In genomic region chr3R:10415923-10416322, dm6 we compare ENCODE assay signal across 1 fruit fly cellular context.
A peak's percentile ranks its signal among the peaks of the same experiment; 100 is the strongest.
TF ChIP-seq lines count a peak whose summit lies in the region.

CG6345 (minus strand) TSS chr3R:10416046.

TF ChIP-seq in whole organism, embryonic, 481 proteins besides CTCF, POLR2A, EP300 and RAD21 (continued from another document and continues in another):
- TF ChIP-seq ems (GFP tag; optimal IDR thresholded peaks at IDR 0.05; lab: Kevin White, UChicago) (peak; percentile 83), ase (GFP tag; IDR thresholded peaks at IDR 0.05; lab: Robert Waterston, UW) (peak; percentile 80; the same call in 2 of the 3 replicates), pros (GFP tag; optimal IDR thresholded peaks at IDR 0.05; lab: Kevin White, UChicago) (no peak), HmgZ (tag; optimal IDR thresholded peaks at IDR 0.05; lab: Kevin White, UChicago) (peak; percentile 79), CG1832 (GFP tag; optimal IDR thresholded peaks at IDR 0.05; lab: Kevin White, UChicago) (no peak), CG31224 (GFP tag; IDR thresholded peaks at IDR 0.05; lab: Robert Waterston, UW) (peak; percentile 65), CG33213 (GFP tag; optimal IDR thresholded peaks at IDR 0.05; lab: Kevin White, UChicago) (peak; percentile 90), E2f2 (GFP tag; IDR thresholded peaks at IDR 0.05; lab: Robert Waterston, UW) (peak; percentile 86), CG10959 (GFP tag; IDR thresholded peaks at IDR 0.05; lab: Robert Waterston, UW) (peak; percentile 65), CG16779 (GFP tag; IDR thresholded peaks at IDR 0.05; lab: Robert Waterston, UW) (no peak), Xrp1 (GFP tag; IDR thresholded peaks at IDR 0.05; lab: Robert Waterston, UW) (peak; percentile 85), ERR (GFP tag; optimal IDR thresholded peaks at IDR 0.05; lab: Kevin White, UChicago) (peak; percentile 49), ewg (GFP tag; optimal IDR thresholded peaks at IDR 0.05; lab: Kevin White, UChicago) (peak; percentile 77), fru (optimal IDR thresholded peaks at IDR 0.05; lab: Kevin White, UChicago) (no peak), sqz (GFP tag; optimal IDR thresholded peaks at IDR 0.05; lab: Kevin White, UChicago) (no peak), gem (tag; optimal IDR thresholded peaks at IDR 0.05; lab: Kevin White, UChicago) (peak; percentile 78), sc (optimal IDR thresholded peaks at IDR 0.05; lab: Kevin White, UChicago) (no peak), sc (GFP tag; optimal IDR thresholded peaks at IDR 0.05; lab: Kevin White, UChicago) (peak; percentile 78), ato (GFP tag; IDR thresholded peaks at IDR 0.05; lab: Robert Waterston, UW; ENCODE audit: partially characterized antibody) (no peak), CG10462 (GFP tag; optimal IDR thresholded peaks at IDR 0.05; lab: Kevin White, UChicago) (peak; percentile 81), Dfd (GFP tag; optimal IDR thresholded peaks at IDR 0.05; lab: Kevin White, UChicago) (no peak), Hand (GFP tag; optimal IDR thresholded peaks at IDR 0.05; lab: Kevin White, UChicago) (peak; percentile 50), ATbp (GFP tag; optimal IDR thresholded peaks at IDR 0.05; lab: Kevin White, UChicago) (peak; percentile 79), CG31388 (GFP tag; optimal IDR thresholded peaks at IDR 0.05; lab: Kevin White, UChicago) (peak; percentile 41), Jarid2 (GFP tag; optimal IDR thresholded peaks at IDR 0.05; lab: Kevin White, UChicago) (peak; percentile 78), Kr (GFP tag; optimal IDR thresholded peaks at IDR 0.05; lab: Kevin White, UChicago) (peak; percentile 76), oc (tag; optimal IDR thresholded peaks at IDR 0.05; lab: Kevin White, UChicago) (peak; percentile 39), CG34422 (GFP tag; IDR thresholded peaks at IDR 0.05; lab: Robert Waterston, UW) (peak; percentile 88; the same call in 2 of the 3 replicates), CG4282 (GFP tag; optimal IDR thresholded peaks at IDR 0.05; lab: Kevin White, UChicago) (peak; percentile 67), wdn (GFP tag; IDR thresholded peaks at IDR 0.05; lab: Robert Waterston, UW) (no peak), ttk (GFP tag; IDR thresholded peaks at IDR 0.05; lab: Robert Waterston, UW) (peak; percentile 66), CG10565 (GFP tag; optimal IDR thresholded peaks at IDR 0.05; lab: Kevin White, UChicago) (peak; percentile 13), CG7839 (tag; optimal IDR thresholded peaks at IDR 0.05; lab: Kevin White, UChicago) (peak; percentile 84), sd (tag; optimal IDR thresholded peaks at IDR 0.05; lab: Kevin White, UChicago) (no peak), pzg (GFP tag; optimal IDR thresholded peaks at IDR 0.05; lab: Kevin White, UChicago) (peak; percentile 67), gce (GFP tag; IDR thresholded peaks at IDR 0.05; lab: Robert Waterston, UW) (peak; percentile 77; the same call in 2 of the 3 replicates), wor (GFP tag; IDR thresholded peaks at IDR 0.05; lab: Robert Waterston, UW) (0 out of 2 replicates have a peak, but pooled peaks have one; percentile 12), CG3065 (GFP tag; optimal IDR thresholded peaks at IDR 0.05; lab: Kevin White, UChicago) (peak; percentile 61), CG14710 (tag; optimal IDR thresholded peaks at IDR 0.05; lab: Kevin White, UChicago) (peak; percentile 87), HLH4C (GFP tag; IDR thresholded peaks at IDR 0.05; lab: Robert Waterston, UW; ENCODE audit: partially characterized antibody) (no peak), CG11398 (GFP tag; optimal IDR thresholded peaks at IDR 0.05; lab: Kevin White, UChicago) (peak; percentile 67), CG11695 (GFP tag; IDR thresholded peaks at IDR 0.05; lab: Robert Waterston, UW) (0 out of 3 replicates have a peak, but pooled peaks have one; percentile 29), otp (GFP tag; IDR thresholded peaks at IDR 0.05; lab: Robert Waterston, UW) (peak; percentile 80; the same call in 2 of the 3 replicates), CG4707 (GFP tag; optimal IDR thresholded peaks at IDR 0.05; lab: Kevin White, UChicago) (peak; percentile 90), CG15514 (GFP tag; optimal IDR thresholded peaks at IDR 0.05; lab: Kevin White, UChicago) (peak; percentile 89), disco-r (GFP tag; optimal IDR thresholded peaks at IDR 0.05; lab: Kevin White, UChicago) (peak; percentile 77), slp2 (GFP tag; optimal IDR thresholded peaks at IDR 0.05; lab: Kevin White, UChicago) (peak; percentile 88), D19A (tag; optimal IDR thresholded peaks at IDR 0.05; lab: Kevin White, UChicago) (peak; percentile 74), CG10366 (GFP tag; IDR thresholded peaks at IDR 0.05; lab: Robert Waterston, UW) (peak; percentile 71), Doc2 (GFP tag; IDR thresholded peaks at IDR 0.05; lab: Robert Waterston, UW) (no peak), gro (GFP tag; optimal IDR thresholded peaks at IDR 0.05; lab: Kevin White, UChicago) (peak; percentile 74), grn (GFP tag; optimal IDR thresholded peaks at IDR 0.05; lab: Kevin White, UChicago) (no peak), ham (GFP tag; IDR thresholded peaks at IDR 0.05; lab: Robert Waterston, UW) (no peak), nerfin-2 (GFP tag; IDR thresholded peaks at IDR 0.05; lab: Robert Waterston, UW; ENCODE audit: partially characterized antibody) (no peak), prd (optimal IDR thresholded peaks at IDR 0.05; lab: Kevin White, UChicago) (no peak), prd (GFP tag; IDR thresholded peaks at IDR 0.05; lab: Robert Waterston, UW) (peak; percentile 75), Gug (GFP tag; IDR thresholded peaks at IDR 0.05; lab: Robert Waterston, UW) (no peak), CG6813 (GFP tag; optimal IDR thresholded peaks at IDR 0.05; lab: Kevin White, UChicago) (peak; percentile 89), croc (GFP tag; conservative IDR thresholded peaks at IDR 0.05; lab: Robert Waterston, UW) (peak; percentile 47; the same call in 2 of the 3 replicates), Hr78 (GFP tag; optimal IDR thresholded peaks at IDR 0.05; lab: Kevin White, UChicago) (no peak), CG32532 (GFP tag; IDR thresholded peaks at IDR 0.05; lab: Robert Waterston, UW) (peak; percentile 92), NC2β (GFP tag; optimal IDR thresholded peaks at IDR 0.05; lab: Kevin White, UChicago) (peak; percentile 90), MTF-1 (GFP tag; optimal IDR thresholded peaks at IDR 0.05; lab: Kevin White, UChicago; ENCODE audit: borderline replicate concordance) (peak; percentile 95), CG15011 (GFP tag; optimal IDR thresholded peaks at IDR 0.05; lab: Kevin White, UChicago) (peak; percentile 75), jing (GFP tag; optimal IDR thresholded peaks at IDR 0.05; lab: Kevin White, UChicago) (peak; percentile 61), salm (tag; optimal IDR thresholded peaks at IDR 0.05; lab: Kevin White, UChicago) (peak; percentile 65), lola (GFP tag; optimal IDR thresholded peaks at IDR 0.05; lab: Kevin White, UChicago) (peak in 1 of 3 experiments; percentile 52), vnd (GFP tag; IDR thresholded peaks at IDR 0.05; lab: Robert Waterston, UW; ENCODE audit: partially characterized antibody) (no peak), CG2129 (GFP tag; IDR thresholded peaks at IDR 0.05; lab: Robert Waterston, UW; ENCODE audit: partially characterized antibody) (no peak), sim (GFP tag; IDR thresholded peaks at IDR 0.05; lab: Robert Waterston, UW) (0 out of 2 replicates have a peak, but pooled peaks have one; percentile 52), tap (tag; optimal IDR thresholded peaks at IDR 0.05; lab: Kevin White, UChicago) (peak; percentile 72), bigmax (GFP tag; optimal IDR thresholded peaks at IDR 0.05; lab: Kevin White, UChicago) (peak; percentile 44), H2.0 (GFP tag; IDR thresholded peaks at IDR 0.05; lab: Robert Waterston, UW) (peak; percentile 72), CG12071 (GFP tag; optimal IDR thresholded peaks at IDR 0.05; lab: Kevin White, UChicago) (peak; percentile 89), B-H2 (GFP tag; optimal IDR thresholded peaks at IDR 0.05; lab: Kevin White, UChicago) (peak; percentile 78), dm (GFP tag; optimal IDR thresholded peaks at IDR 0.05; lab: Kevin White, UChicago) (peak; percentile 76), C15 (GFP tag; IDR thresholded peaks at IDR 0.05; lab: Robert Waterston, UW) (peak; percentile 73; the same call in 2 of the 3 replicates), lab (GFP tag; optimal IDR thresholded peaks at IDR 0.05; lab: Kevin White, UChicago) (peak; percentile 93), Lpt (GFP tag; optimal IDR thresholded peaks at IDR 0.05; lab: Kevin White, UChicago) (peak; percentile 94), fd96Cb (tag; optimal IDR thresholded peaks at IDR 0.05; lab: Kevin White, UChicago) (peak; percentile 76), psq (GFP tag; optimal IDR thresholded peaks at IDR 0.05; lab: Kevin White, UChicago) (peak; percentile 26), Hmr (GFP tag; optimal IDR thresholded peaks at IDR 0.05; lab: Kevin White, UChicago) (peak; percentile 89), chif (GFP tag; optimal IDR thresholded peaks at IDR 0.05; lab: Kevin White, UChicago) (peak; percentile 77 to 88), Doc3 (GFP tag; IDR thresholded peaks at IDR 0.05; lab: Robert Waterston, UW; ENCODE audit: partially characterized antibody) (no peak), CG1024 (GFP tag; IDR thresholded peaks at IDR 0.05; lab: Robert Waterston, UW) (peak; percentile 66), chn (GFP tag; optimal IDR thresholded peaks at IDR 0.05; lab: Kevin White, UChicago) (peak; percentile 87), CG11456 (GFP tag; IDR thresholded peaks at IDR 0.05; lab: Robert Waterston, UW) (peak; percentile 96), Tbp (GFP tag; optimal IDR thresholded peaks at IDR 0.05; lab: Kevin White, UChicago) (no peak), sisA (GFP tag; IDR thresholded peaks at IDR 0.05; lab: Robert Waterston, UW) (peak; percentile 59), slou (GFP tag; optimal IDR thresholded peaks at IDR 0.05; lab: Kevin White, UChicago) (peak; percentile 54), CG17829 (tag; optimal IDR thresholded peaks at IDR 0.05; lab: Kevin White, UChicago) (peak; percentile 90), cato (GFP tag; optimal IDR thresholded peaks at IDR 0.05; lab: Kevin White, UChicago; ENCODE audit: borderline replicate concordance) (peak; percentile 66), gt (GFP tag; IDR thresholded peaks at IDR 0.05; lab: Robert Waterston, UW) (no peak), fd102C (GFP tag; optimal IDR thresholded peaks at IDR 0.05; lab: Kevin White, UChicago) (peak; percentile 79), CG12219 (GFP tag; optimal IDR thresholded peaks at IDR 0.05; lab: Kevin White, UChicago) (peak; percentile 84), sima (GFP tag; optimal IDR thresholded peaks at IDR 0.05; lab: Kevin White, UChicago) (peak; percentile 47), ssp (GFP tag; IDR thresholded peaks at IDR 0.05; lab: Robert Waterston, UW) (no peak), CG1602 (GFP tag; optimal IDR thresholded peaks at IDR 0.05; lab: Kevin White, UChicago) (peak; percentile 73), rib (GFP tag; IDR thresholded peaks at IDR 0.05; lab: Robert Waterston, UW) (no peak), Side (GFP tag; optimal IDR thresholded peaks at IDR 0.05; lab: Kevin White, UChicago) (peak; percentile 86), kah (GFP tag; optimal IDR thresholded peaks at IDR 0.05; lab: Kevin White, UChicago) (peak; percentile 85), Asciz (GFP tag; optimal IDR thresholded peaks at IDR 0.05; lab: Kevin White, UChicago) (peak; percentile 94), shn (GFP tag; optimal IDR thresholded peaks at IDR 0.05; lab: Kevin White, UChicago) (peak; percentile 85), Camta (GFP tag; optimal IDR thresholded peaks at IDR 0.05; lab: Kevin White, UChicago) (peak; percentile 84), CG9932 (GFP tag; IDR thresholded peaks at IDR 0.05; lab: Robert Waterston, UW) (peak; percentile 69), CG15696 (tag; optimal IDR thresholded peaks at IDR 0.05; lab: Kevin White, UChicago) (peak; percentile 85), CG12769 (tag; optimal IDR thresholded peaks at IDR 0.05; lab: Kevin White, UChicago) (peak; percentile 60), CG4360 (GFP tag; IDR thresholded peaks at IDR 0.05; lab: Robert Waterston, UW) (no peak), crc (GFP tag; optimal IDR thresholded peaks at IDR 0.05; lab: Kevin White, UChicago) (peak; percentile 1), bowl (GFP tag; IDR thresholded peaks at IDR 0.05; lab: Robert Waterston, UW) (peak; percentile 59; the same call in 1 of the 2 replicates), CG17186 (GFP tag; optimal IDR thresholded peaks at IDR 0.05; lab: Kevin White, UChicago) (peak; percentile 74), toy (GFP tag; IDR thresholded peaks at IDR 0.05; lab: Robert Waterston, UW) (peak; percentile 18; the same call in 1 of the 2 replicates), CG8281 (tag; optimal IDR thresholded peaks at IDR 0.05; lab: Kevin White, UChicago) (peak; percentile 62), CG11247 (GFP tag; IDR thresholded peaks at IDR 0.05; lab: Robert Waterston, UW) (peak; percentile 87), so (GFP tag; IDR thresholded peaks at IDR 0.05; lab: Robert Waterston, UW) (0 out of 3 replicates have a peak, but pooled peaks have one; percentile 33), CG18599 (GFP tag; optimal IDR thresholded peaks at IDR 0.05; lab: Kevin White, UChicago) (peak; percentile 81), tll (GFP tag; optimal IDR thresholded peaks at IDR 0.05; lab: Kevin White, UChicago) (peak in 1 of 2 experiments; percentile 63), BEAF-32 (GFP tag; optimal IDR thresholded peaks at IDR 0.05; lab: Kevin White, UChicago) (peak; percentile 29), CG12744 (GFP tag; optimal IDR thresholded peaks at IDR 0.05; lab: Kevin White, UChicago) (peak; percentile 78), h (optimal IDR thresholded peaks at IDR 0.05; lab: Kevin White, UChicago) (no peak), HHEX (GFP tag; optimal IDR thresholded peaks at IDR 0.05; lab: Kevin White, UChicago) (peak; percentile 92), HmgD (GFP tag; optimal IDR thresholded peaks at IDR 0.05; lab: Kevin White, UChicago) (peak; percentile 50), zfh1 (GFP tag; IDR thresholded peaks at IDR 0.05; lab: Robert Waterston, UW) (peak; percentile 84), CG8478 (optimal IDR thresholded peaks at IDR 0.05; lab: Kevin White, UChicago) (no peak), dpn (GFP tag; optimal IDR thresholded peaks at IDR 0.05; lab: Kevin White, UChicago) (peak; percentile 84 to 87), abd-A (tag; optimal IDR thresholded peaks at IDR 0.05; lab: Kevin White, UChicago) (no peak), Bteb2 (GFP tag; optimal IDR thresholded peaks at IDR 0.05; lab: Kevin White, UChicago) (peak; percentile 66), trem (tag; optimal IDR thresholded peaks at IDR 0.05; lab: Kevin White, UChicago) (peak; percentile 77), CG14965 (GFP tag; optimal IDR thresholded peaks at IDR 0.05; lab: Kevin White, UChicago; ENCODE audit: borderline replicate concordance) (peak; percentile 100), CG13894 (tag; optimal IDR thresholded peaks at IDR 0.05; lab: Kevin White, UChicago) (peak; percentile 74)
